Fruit fly (Drosophila melanogaster): Measurements from ENCODE around the gene CG31815.
A peak's percentile ranks its signal among the peaks of the same experiment; 100 is the strongest.

Gene CG31815

dm6 chr2L:16645479-16646302 is 40.1 kb downstream of the CG31815 start (continued):
- TF ChIP-seq CG6854 (GFP tag; optimal IDR thresholded peaks at IDR 0.05) (no peak), Hr39 (GFP tag; optimal IDR thresholded peaks at IDR 0.05) (peak; percentile 4), lz (GFP tag; optimal IDR thresholded peaks at IDR 0.05) (peak; percentile 13), CG15336 (GFP tag; IDR thresholded peaks at IDR 0.05) (0 out of 2 replicates have a peak, but pooled peaks have one; percentile 8), CG11902 (GFP tag; optimal IDR thresholded peaks at IDR 0.05) (no peak), CG8632 (GFP tag; optimal IDR thresholded peaks at IDR 0.05) (no peak), salr (GFP tag; optimal IDR thresholded peaks at IDR 0.05) (no peak), topi (GFP tag; optimal IDR thresholded peaks at IDR 0.05) (peak; percentile 30), CG11762 (GFP tag; optimal IDR thresholded peaks at IDR 0.05; ENCODE audit: insufficient read depth) (no peak), fkh (GFP tag; optimal IDR thresholded peaks at IDR 0.05) (no peak), CG7368 (GFP tag; optimal IDR thresholded peaks at IDR 0.05) (no peak), acj6 (GFP tag; optimal IDR thresholded peaks at IDR 0.05) (peak; percentile 26), CG6808 (GFP tag; optimal IDR thresholded peaks at IDR 0.05) (no peak), CG8119 (GFP tag; IDR thresholded peaks at IDR 0.05) (peak; percentile 44; the same call in 1 of the 3 replicates), CG4318 (GFP tag; optimal IDR thresholded peaks at IDR 0.05) (no peak), CG32006 (GFP tag; optimal IDR thresholded peaks at IDR 0.05) (peak; percentile 40), cyc (GFP tag; optimal IDR thresholded peaks at IDR 0.05) (no peak), ss (GFP tag; optimal IDR thresholded peaks at IDR 0.05) (no peak), CG31627 (GFP tag; optimal IDR thresholded peaks at IDR 0.05) (no peak)

DNA sequence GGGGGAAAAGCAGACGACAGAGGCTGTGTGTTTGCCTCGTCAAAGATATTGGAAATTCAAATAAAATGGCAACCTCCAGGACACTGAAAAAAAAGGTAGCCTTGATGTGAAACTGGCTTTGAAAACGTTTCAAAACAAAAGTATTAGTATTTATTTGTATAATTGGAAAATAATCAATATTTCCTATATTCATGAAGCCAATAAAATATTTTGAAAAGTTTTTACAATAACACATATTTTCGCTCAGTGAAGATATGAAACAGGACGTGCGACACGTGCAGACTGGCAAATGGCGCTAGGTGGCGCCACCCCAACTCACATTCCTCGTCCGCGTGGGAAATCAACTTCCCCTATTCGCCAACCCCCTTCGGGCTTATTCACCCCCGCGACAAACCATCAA is 42.2 kb downstream of the CG31815 start:
- peak; percentile 58 for TF ChIP-seq esn (GFP tag; optimal IDR thresholded peaks at IDR 0.05)
- peak; percentile 64 for TF ChIP-seq svp (GFP tag)
- peak; percentile 46 for TF ChIP-seq pdm3 (GFP tag; optimal IDR thresholded peaks at IDR 0.05)
- no peak for TF ChIP-seq CG7368 (GFP tag; optimal IDR thresholded peaks at IDR 0.05)
- TF ChIP-seq Hr38 (GFP tag; optimal IDR thresholded peaks at IDR 0.05), result no peak
- no peak for TF ChIP-seq net (GFP tag; optimal IDR thresholded peaks at IDR 0.05)
- no peak for TF ChIP-seq Gug (GFP tag; IDR thresholded peaks at IDR 0.05)
- peak; percentile 13 for TF ChIP-seq CG3032 (tag; optimal IDR thresholded peaks at IDR 0.05)
- TF ChIP-seq CG3919 (GFP tag; optimal IDR thresholded peaks at IDR 0.05), result peak; percentile 42
- no peak for TF ChIP-seq fd85E (GFP tag; optimal IDR thresholded peaks at IDR 0.05)
- TF ChIP-seq Hr4 (GFP tag; optimal IDR thresholded peaks at IDR 0.05), result peak; percentile 72
- TF ChIP-seq Lpt (GFP tag; optimal IDR thresholded peaks at IDR 0.05), result no peak
- TF ChIP-seq dsx (GFP tag; optimal IDR thresholded peaks at IDR 0.05; ENCODE audit: poor library complexity, severe bottlenecking), result peak; percentile 15
- TF ChIP-seq Ets21C (GFP tag; optimal IDR thresholded peaks at IDR 0.05), result no peak
- TF ChIP-seq eg (GFP tag; IDR thresholded peaks at IDR 0.05), result peak; percentile 62; the same call in 2 of the 3 replicates
- TF ChIP-seq CG8119 (GFP tag; IDR thresholded peaks at IDR 0.05), result peak; percentile 66; the same call in 2 of the 3 replicates
- TF ChIP-seq lz (GFP tag; optimal IDR thresholded peaks at IDR 0.05), result peak; percentile 36
- no peak for TF ChIP-seq CG9139 (GFP tag; optimal IDR thresholded peaks at IDR 0.05)
- TF ChIP-seq Smox (GFP tag; optimal IDR thresholded peaks at IDR 0.05), result peak; percentile 30
- no peak for TF ChIP-seq CG11294 (GFP tag; IDR thresholded peaks at IDR 0.05)
- TF ChIP-seq CG15336 (GFP tag; IDR thresholded peaks at IDR 0.05), result peak; percentile 65
- peak; percentile 14 for TF ChIP-seq Hr39 (GFP tag; optimal IDR thresholded peaks at IDR 0.05)
- no peak for TF ChIP-seq CG6854 (GFP tag; optimal IDR thresholded peaks at IDR 0.05)
- no peak for TF ChIP-seq CG11762 (GFP tag; optimal IDR thresholded peaks at IDR 0.05; ENCODE audit: insufficient read depth)
- TF ChIP-seq CG6808 (GFP tag; optimal IDR thresholded peaks at IDR 0.05), result peak; percentile 39
- TF ChIP-seq CG10669 (GFP tag; optimal IDR thresholded peaks at IDR 0.05), result peak; percentile 37
- no peak for TF ChIP-seq dac (GFP tag; optimal IDR thresholded peaks at IDR 0.05)
- TF ChIP-seq Eip75B (GFP tag; optimal IDR thresholded peaks at IDR 0.05), result peak; percentile 47
- peak; percentile 31 for TF ChIP-seq Sox102F (GFP tag; optimal IDR thresholded peaks at IDR 0.05)
- peak; percentile 30 for TF ChIP-seq CG4318 (GFP tag; optimal IDR thresholded peaks at IDR 0.05)
- no peak for TF ChIP-seq CG16779 (tag; optimal IDR thresholded peaks at IDR 0.05)
- TF ChIP-seq Eip78C (GFP tag), result peak; percentile 84
- no peak for TF ChIP-seq CG11902 (GFP tag; optimal IDR thresholded peaks at IDR 0.05)
- peak; percentile 27 for TF ChIP-seq spab (GFP tag; optimal IDR thresholded peaks at IDR 0.05)
- no peak for TF ChIP-seq Eip93F (GFP tag; optimal IDR thresholded peaks at IDR 0.05)
- TF ChIP-seq CG34406 (GFP tag; optimal IDR thresholded peaks at IDR 0.05), result peak; percentile 28
- TF ChIP-seq CG31627 (GFP tag; optimal IDR thresholded peaks at IDR 0.05), result peak; percentile 11
- TF ChIP-seq fkh (GFP tag; optimal IDR thresholded peaks at IDR 0.05), result no peak
- no peak for TF ChIP-seq CG8319 (GFP tag; optimal IDR thresholded peaks at IDR 0.05)
- no peak for TF ChIP-seq Sox15 (GFP tag; optimal IDR thresholded peaks at IDR 0.05)
